Worm (Caenorhabditis elegans) whole organism, L2 larva: Measurements from ENCODE around the gene F44A2.5.

Experiments used
- C34F6.9 ChIP-seq: fragments of 150-350 bp; optimal IDR thresholded peaks from 2 replicates; lab custom pipeline; 2014; ENCODE audit warnings: missing biosample characterization, missing genetic modification characterization
- F13H6.1 ChIP-seq: sonication (generic microtip); optimal IDR thresholded peaks from 2 replicates; lab custom pipeline; 2016; ENCODE audit warnings: missing genetic modification characterization, missing compliant biosample characterization
- R02D3.7 ChIP-seq: fragments of 150-350 bp; optimal IDR thresholded peaks from 2 replicates; lab custom pipeline; 2014; ENCODE audit warnings: missing biosample characterization, missing genetic modification characterization
- Y55F3AM.14 ChIP-seq: fragments of 200-800 bp; sonication (Bioruptor generic); optimal IDR thresholded peaks from 2 replicates; lab custom pipeline; 2018; ENCODE audit warnings: mild to moderate bottlenecking, missing genetic modification characterization, missing compliant biosample characterization
- alr-1 ChIP-seq: fragments of 150-350 bp; optimal IDR thresholded peaks from 2 replicates; lab custom pipeline; 2014; ENCODE audit warnings: missing biosample characterization, missing genetic modification characterization
- aly-2 ChIP-seq: fragments of 150-350 bp; optimal IDR thresholded peaks from 2 replicates; lab custom pipeline; 2014; ENCODE audit warnings: missing biosample characterization, missing genetic modification characterization
- ama-1 ChIP-seq: fragments of 150-350 bp; optimal IDR thresholded peaks from 2 replicates; lab custom pipeline; 2018; ENCODE audit warnings: inconsistent platforms
- blmp-1 ChIP-seq: sonication (generic microtip); optimal IDR thresholded peaks from 2 replicates; lab custom pipeline; 2017; ENCODE audit warnings: missing genetic modification characterization, mild to moderate bottlenecking, missing compliant biosample characterization, antibody characterized with exemption, moderate library complexity; ENCODE audit not compliant: insufficient read depth
- ceh-82 ChIP-seq: fragments of 150-350 bp; optimal IDR thresholded peaks from 2 replicates; lab custom pipeline; 2014; ENCODE audit warnings: missing biosample characterization, missing genetic modification characterization
- crh-2 ChIP-seq: sonication (generic microtip); optimal IDR thresholded peaks from 2 replicates; lab custom pipeline; 2017; ENCODE audit warnings: missing biosample characterization, missing genetic modification characterization
- dmd-4 ChIP-seq: sonication (generic microtip); optimal IDR thresholded peaks from 2 replicates; lab custom pipeline; 2017; ENCODE audit warnings: missing biosample characterization, missing genetic modification characterization
- egl-27 ChIP-seq: sonication (generic microtip); optimal IDR thresholded peaks from 3 replicates; lab custom pipeline; 2017; ENCODE audit warnings: missing biosample characterization, missing genetic modification reagents, missing genetic modification characterization
- elt-1 ChIP-seq: fragments of 150-350 bp; optimal IDR thresholded peaks from 2 replicates; lab custom pipeline; 2014; ENCODE audit warnings: missing biosample characterization, missing genetic modification characterization
- elt-3 ChIP-seq: sonication (generic microtip); optimal IDR thresholded peaks from 2 replicates; lab custom pipeline; 2017; ENCODE audit warnings: missing biosample characterization, missing genetic modification characterization
- gmeb-1 ChIP-seq: fragments of 150-350 bp; optimal IDR thresholded peaks from 2 replicates; lab custom pipeline; 2014; ENCODE audit warnings: missing biosample characterization, missing genetic modification characterization
- lin-11 ChIP-seq: fragments of 150-350 bp; sonication (generic microtip); optimal IDR thresholded peaks from 2 replicates; lab custom pipeline; 2014; ENCODE audit warnings: missing biosample characterization, missing genetic modification characterization, inconsistent platforms, mixed read lengths
- lin-13 ChIP-seq: fragments of 150-350 bp; optimal IDR thresholded peaks from 2 replicates; lab custom pipeline; 2014; ENCODE audit warnings: missing biosample characterization, missing genetic modification reagents, missing genetic modification characterization
- lsy-2 ChIP-seq, 2 experiments: fragments of 150-350 bp in 1 of 2; sonication (generic microtip) in 1 of 2; optimal IDR thresholded peaks; 2 replicates each; lab custom pipeline; 2014 to 2017; ENCODE audit warnings: missing biosample characterization in 2 of 2, missing genetic modification characterization in 2 of 2
- mab-5 ChIP-seq: fragments of 150-350 bp; optimal IDR thresholded peaks from 2 replicates; lab custom pipeline; 2014; ENCODE audit warnings: missing biosample characterization, missing genetic modification characterization
- mbf-1 ChIP-seq: sonication (generic microtip); optimal IDR thresholded peaks from 2 replicates; lab custom pipeline; 2017; ENCODE audit warnings: missing biosample characterization, missing genetic modification characterization
- nhr-12 ChIP-seq: fragments of 150-350 bp; optimal IDR thresholded peaks from 2 replicates; lab custom pipeline; 2014; ENCODE audit warnings: missing biosample characterization, missing genetic modification characterization
- nhr-129 ChIP-seq: fragments of 150-350 bp; optimal IDR thresholded peaks from 2 replicates; lab custom pipeline; 2014; ENCODE audit warnings: missing biosample characterization, missing genetic modification characterization
- nhr-21 ChIP-seq: fragments of 150-350 bp; optimal IDR thresholded peaks from 2 replicates; lab custom pipeline; 2014; ENCODE audit warnings: missing biosample characterization, missing genetic modification characterization
- nhr-23 ChIP-seq: fragments of 150-350 bp; optimal IDR thresholded peaks from 2 replicates; lab custom pipeline; 2014; ENCODE audit warnings: missing biosample characterization, missing genetic modification reagents, missing genetic modification characterization
- nhr-25 ChIP-seq: fragments of 150-350 bp; sonication (generic microtip); optimal IDR thresholded peaks from 3 replicates; lab custom pipeline; 2014; ENCODE audit warnings: missing biosample characterization, missing genetic modification characterization
- nhr-6 ChIP-seq: fragments of 150-350 bp; optimal IDR thresholded peaks from 2 replicates; lab custom pipeline; 2014; ENCODE audit warnings: missing biosample characterization, missing genetic modification characterization
- nhr-77 ChIP-seq: fragments of 150-350 bp; optimal IDR thresholded peaks from 2 replicates; lab custom pipeline; 2014; ENCODE audit warnings: missing biosample characterization, missing genetic modification characterization
- peb-1 ChIP-seq: fragments of 150-350 bp; optimal IDR thresholded peaks from 2 replicates; lab custom pipeline; 2014; ENCODE audit warnings: missing biosample characterization, missing genetic modification characterization
- skn-1 ChIP-seq: sonication (generic microtip); optimal IDR thresholded peaks from 2 replicates; lab custom pipeline; 2017; ENCODE audit warnings: missing biosample characterization, missing genetic modification characterization
- sma-3 ChIP-seq: sonication (generic microtip); optimal IDR thresholded peaks from 2 replicates; lab custom pipeline; 2016; ENCODE audit warnings: missing genetic modification reagents, missing genetic modification characterization, missing compliant biosample characterization
- sma-9 ChIP-seq, 2 experiments: fragments of 150-350 bp in 1 of 2; sonication (generic microtip) in 1 of 2; optimal IDR thresholded peaks; 2 replicates each; lab custom pipeline; 2014 to 2016; ENCODE audit warnings: missing genetic modification characterization in 2 of 2, mild to moderate bottlenecking in 1 of 2, missing biosample characterization in 1 of 2, missing compliant biosample characterization in 1 of 2, missing genetic modification reagents in 1 of 2, moderate library complexity in 1 of 2
- unc-55 ChIP-seq: fragments of 150-350 bp; sonication (generic microtip); optimal IDR thresholded peaks from 3 replicates; lab custom pipeline; 2014; ENCODE audit warnings: missing biosample characterization, missing genetic modification reagents, missing genetic modification characterization
- unc-62 ChIP-seq: fragments of 150-350 bp; optimal IDR thresholded peaks from 2 replicates; lab custom pipeline; 2014; ENCODE audit warnings: missing biosample characterization, missing genetic modification reagents, missing genetic modification characterization
- ztf-4 ChIP-seq: fragments of 150-350 bp; optimal IDR thresholded peaks from 2 replicates; lab custom pipeline; 2014; ENCODE audit warnings: missing biosample characterization, missing genetic modification characterization

The F44A2.5 gene

DNA sequence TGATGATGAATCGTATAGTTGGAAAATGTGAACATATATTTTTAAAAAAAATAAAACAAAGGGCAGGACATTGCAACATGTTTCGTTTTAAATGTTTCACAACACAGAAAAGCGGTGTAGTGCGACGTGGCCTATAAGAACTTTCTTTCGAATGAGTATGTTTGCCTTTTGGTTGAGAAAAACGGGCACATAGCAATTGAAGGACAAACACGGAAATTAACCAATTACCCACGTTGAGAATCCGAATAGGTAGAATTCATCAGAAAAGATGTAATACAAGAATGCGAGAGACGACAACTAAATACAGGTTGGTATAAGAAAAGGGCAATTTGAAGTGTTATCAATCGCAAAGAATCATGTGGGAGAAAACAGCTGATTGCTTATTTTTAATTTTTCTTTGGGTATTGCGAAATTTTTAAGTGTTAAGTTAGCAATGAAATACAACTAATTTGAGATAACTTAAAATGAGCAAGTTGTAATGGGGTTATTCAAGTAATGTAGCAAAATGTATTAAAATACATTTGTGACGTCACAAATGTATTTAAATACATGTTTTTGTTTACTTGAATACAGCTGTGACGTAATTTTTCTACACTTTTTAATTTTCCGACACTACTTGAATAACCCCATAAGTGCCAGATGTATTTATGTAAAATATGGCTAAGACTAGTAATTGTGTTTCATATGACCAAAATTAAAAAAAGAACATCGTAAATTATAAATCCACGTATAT lies 36.0 kb downstream of the F44A2.5 start, which contains the start of gene acl-14:
acl-14 (minus strand) TSS at position 316 of the 733 bp plus-strand sequence.
- TF ChIP-seq unc-55 = peak; percentile 8
- TF ChIP-seq ama-1 (lab: Kevin White, UChicago) = no peak
- TF ChIP-seq nhr-25 = peak; percentile 59
- TF ChIP-seq elt-3 (tag; lab: Kevin White, UChicago) = no peak
- TF ChIP-seq nhr-77 = no peak
- TF ChIP-seq sma-9 (GFP tag; optimal IDR thresholded peaks at IDR 0.05; lab: Kevin White, UChicago) = peak; percentile 18
- no peak for TF ChIP-seq sma-9 (tag; optimal IDR thresholded peaks at IDR 0.05; lab: Kevin White, UChicago)
- no peak for TF ChIP-seq nhr-129 (tag; lab: Kevin White, UChicago)
- TF ChIP-seq nhr-12 (tag; lab: Kevin White, UChicago) = no peak
- no peak for TF ChIP-seq mab-5 (tag; lab: Kevin White, UChicago)
- TF ChIP-seq lin-11 (tag; lab: Kevin White, UChicago) = no peak
- TF ChIP-seq lsy-2 (tag; optimal IDR thresholded peaks at IDR 0.05; lab: Kevin White, UChicago) = no peak
- no peak for TF ChIP-seq crh-2 (tag; lab: Kevin White, UChicago)
- no peak for TF ChIP-seq R02D3.7 (tag; lab: Kevin White, UChicago)
- TF ChIP-seq egl-27 (tag; lab: Kevin White, UChicago) = no peak
- TF ChIP-seq aly-2 (tag; lab: Kevin White, UChicago) = no peak
- TF ChIP-seq skn-1 (tag; lab: Kevin White, UChicago) = no peak
- TF ChIP-seq alr-1 = no peak
- no peak for TF ChIP-seq blmp-1 (tag; lab: Kevin White, UChicago)
- no peak for TF ChIP-seq F13H6.1 (tag; lab: Kevin White, UChicago)
- no peak for TF ChIP-seq dmd-4 (tag; lab: Kevin White, UChicago)
- TF ChIP-seq nhr-23 (tag; lab: Kevin White, UChicago) = no peak
- no peak for TF ChIP-seq unc-62 (GFP tag; lab: Kevin White, UChicago)
- TF ChIP-seq nhr-21 (tag; lab: Kevin White, UChicago) = no peak
- TF ChIP-seq mbf-1 (tag; lab: Kevin White, UChicago) = no peak
- peak; percentile 31 for TF ChIP-seq gmeb-1 (tag; lab: Kevin White, UChicago)
- TF ChIP-seq ztf-4 = no peak
- TF ChIP-seq, all 48 proteins: peak for 4

DNA sequence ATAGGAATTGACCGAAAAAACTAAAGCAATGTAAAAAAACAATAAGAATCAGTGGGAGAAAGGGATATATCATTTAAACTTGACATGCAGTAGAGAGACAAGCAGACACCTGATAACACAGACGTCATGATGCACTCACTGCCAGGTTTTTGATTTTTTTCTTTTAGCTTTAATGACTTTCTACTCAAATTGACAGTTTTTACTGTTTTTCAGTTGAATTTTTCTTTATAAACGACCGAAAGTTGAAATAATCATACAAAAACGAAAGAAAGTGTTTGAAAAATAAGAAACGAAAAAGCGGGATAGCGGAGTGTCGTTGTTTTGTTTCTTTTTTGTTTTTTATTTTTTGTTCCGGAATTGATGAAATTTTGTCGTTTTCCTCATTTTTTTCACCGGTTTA lies 36.8 kb downstream of the F44A2.5 start, which contains the start of gene ucp-4:
ucp-4 (plus strand) TSS at position 83 of the 400 bp plus-strand sequence.
- no peak for TF ChIP-seq elt-1
- TF ChIP-seq C34F6.9 = peak; percentile 37
- TF ChIP-seq sma-9 (GFP tag; optimal IDR thresholded peaks at IDR 0.05; lab: Kevin White, UChicago) = no peak
- no peak for TF ChIP-seq sma-9 (tag; optimal IDR thresholded peaks at IDR 0.05; lab: Kevin White, UChicago)
- TF ChIP-seq, all 48 proteins: peak for 1

ce11 chrV:9336462-9336861 lies 39.0 kb downstream of the F44A2.5 start, which contains the start of gene coq-6:
Gene coq-6 (plus strand): TSS chrV:9336762.
- TF ChIP-seq ceh-82 (no peak), aly-2 (tag; lab: Kevin White, UChicago) (no peak), C34F6.9 (no peak), Y55F3AM.14 (no peak), nhr-21 (tag; lab: Kevin White, UChicago) (no peak), lin-13 (GFP tag; lab: Kevin White, UChicago) (no peak), peb-1 (no peak), nhr-6 (tag; lab: Kevin White, UChicago) (no peak), ama-1 (lab: Kevin White, UChicago) (no peak), egl-27 (tag; lab: Kevin White, UChicago) (no peak), sma-9 (GFP tag; optimal IDR thresholded peaks at IDR 0.05; lab: Kevin White, UChicago) (no peak), sma-9 (tag; optimal IDR thresholded peaks at IDR 0.05; lab: Kevin White, UChicago) (no peak)

DNA sequence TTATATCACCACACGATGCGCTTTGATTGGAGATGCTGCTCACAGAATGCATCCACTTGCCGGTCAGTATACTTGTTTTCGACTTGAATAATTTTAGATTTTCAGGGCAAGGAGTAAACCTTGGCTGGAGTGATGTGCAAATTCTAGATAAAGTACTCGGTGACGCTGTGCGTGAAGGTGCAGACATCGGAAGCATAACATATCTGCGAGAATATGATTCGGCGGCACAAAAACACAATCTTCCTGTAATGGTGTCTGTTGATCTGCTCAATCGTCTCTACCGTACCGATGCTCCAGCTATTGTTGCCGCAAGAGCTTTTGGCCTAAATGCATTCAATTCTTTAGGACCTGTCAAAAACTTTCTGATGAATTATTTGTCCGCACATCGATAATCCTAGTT lies 41.0 kb downstream of the F44A2.5 start:
- TF ChIP-seq nhr-25 (peak; percentile 21), lin-11 (tag; lab: Kevin White, UChicago) (no peak), mbf-1 (tag; lab: Kevin White, UChicago) (no peak), R02D3.7 (tag; lab: Kevin White, UChicago) (no peak), Y55F3AM.14 (peak; percentile 53), blmp-1 (tag; lab: Kevin White, UChicago) (no peak), nhr-129 (tag; lab: Kevin White, UChicago) (peak; percentile 55), sma-9 (GFP tag; optimal IDR thresholded peaks at IDR 0.05; lab: Kevin White, UChicago) (peak; percentile 44), sma-9 (tag; optimal IDR thresholded peaks at IDR 0.05; lab: Kevin White, UChicago) (no peak), nhr-6 (tag; lab: Kevin White, UChicago) (peak; percentile 2), sma-3 (GFP tag; lab: Kevin White, UChicago) (peak; percentile 51), ama-1 (lab: Kevin White, UChicago) (peak; percentile 59)
- TF ChIP-seq, all 48 proteins: peak for 7
